Fruit fly (Drosophila melanogaster) whole organism, prepupa: ENCODE results near the gene CG31960.

Experiments used
- Blimp-1 ChIP-seq: fragments of 200-800 bp; sonication (Bioruptor generic); optimal IDR thresholded peaks from 3 replicates; lab custom pipeline; 2017; ENCODE audit warnings: missing biosample characterization, missing genetic modification characterization, mild to moderate bottlenecking, moderate library complexity, missing genetic modification reagents
- CG10631 ChIP-seq: fragments of 200-800 bp; sonication (Bioruptor generic); optimal IDR thresholded peaks from 2 replicates; lab custom pipeline; 2016; ENCODE audit warnings: missing biosample characterization, missing genetic modification characterization
- CG11762 ChIP-seq: fragments of 200-800 bp; sonication (Bioruptor generic); optimal IDR thresholded peaks from 3 replicates; lab custom pipeline; 2016; ENCODE audit warnings: missing biosample characterization, missing genetic modification characterization; ENCODE audit not compliant: insufficient read depth
- CG11902 ChIP-seq: fragments of 200-800 bp; sonication (Bioruptor generic); optimal IDR thresholded peaks from 3 replicates; lab custom pipeline; 2016; ENCODE audit warnings: missing biosample characterization, missing genetic modification characterization
- CG15336 ChIP-seq: fragments of 200-800 bp; sonication (Bioruptor generic); IDR thresholded peaks from 2 replicates; pipeline ENCODE4 v1.3.6; 2022; ENCODE audit warnings: missing biosample characterization, missing genetic modification characterization
- CG1621 ChIP-seq: fragments of 200-800 bp; sonication (Bioruptor generic); optimal IDR thresholded peaks from 3 replicates; lab custom pipeline; 2018; ENCODE audit warnings: missing biosample characterization, mild to moderate bottlenecking, missing genetic modification characterization
- CG3032 ChIP-seq: fragments of 200-800 bp; optimal IDR thresholded peaks from 2 replicates; lab custom pipeline; 2019; ENCODE audit warnings: missing biosample characterization, mild to moderate bottlenecking, missing genetic modification characterization, moderate library complexity
- CG31627 ChIP-seq: fragments of 200-800 bp; sonication (Bioruptor generic); optimal IDR thresholded peaks from 3 replicates; lab custom pipeline; 2016; ENCODE audit warnings: missing biosample characterization, missing genetic modification characterization
- CG32006 ChIP-seq: fragments of 200-800 bp; sonication (Bioruptor generic); optimal IDR thresholded peaks from 3 replicates; lab custom pipeline; 2017; ENCODE audit warnings: missing biosample characterization, mild to moderate bottlenecking, missing genetic modification characterization
- CG34406 ChIP-seq: fragments of 200-800 bp; sonication (Bioruptor generic); optimal IDR thresholded peaks from 3 replicates; lab custom pipeline; 2016; ENCODE audit warnings: missing biosample characterization, missing genetic modification characterization
- CG3919 ChIP-seq: fragments of 200-800 bp; sonication (Bioruptor generic); optimal IDR thresholded peaks from 3 replicates; lab custom pipeline; 2016; ENCODE audit warnings: missing biosample characterization, missing genetic modification characterization
- CG4318 ChIP-seq: fragments of 200-800 bp; sonication (Bioruptor generic); optimal IDR thresholded peaks from 3 replicates; lab custom pipeline; 2017; ENCODE audit warnings: missing biosample characterization, mild to moderate bottlenecking, missing genetic modification characterization
- CG6163 ChIP-seq: fragments of 200-800 bp; sonication (Bioruptor generic); IDR thresholded peaks from 3 replicates; pipeline ENCODE4 v1.3.6; 2022; ENCODE audit warnings: missing biosample characterization, missing genetic modification characterization
- CG6276 ChIP-seq: fragments of 200-800 bp; sonication (Bioruptor generic); optimal IDR thresholded peaks from 2 replicates; lab custom pipeline; 2017; ENCODE audit warnings: missing biosample characterization, mild to moderate bottlenecking, missing genetic modification characterization
- CG6792 ChIP-seq: fragments of 200-800 bp; sonication (Bioruptor generic); optimal IDR thresholded peaks from 3 replicates; lab custom pipeline; 2016; ENCODE audit warnings: missing biosample characterization, missing genetic modification characterization
- CG6854 ChIP-seq: fragments of 200-800 bp; sonication (Bioruptor generic); optimal IDR thresholded peaks from 2 replicates; lab custom pipeline; 2017; ENCODE audit warnings: missing biosample characterization, mild to moderate bottlenecking, missing genetic modification characterization
- CG7368 ChIP-seq: fragments of 200-800 bp; sonication (Bioruptor generic); optimal IDR thresholded peaks from 3 replicates; lab custom pipeline; 2016; ENCODE audit warnings: missing biosample characterization, missing genetic modification characterization
- CG8119 ChIP-seq: fragments of 200-800 bp; sonication (Bioruptor generic); IDR thresholded peaks from 3 replicates; pipeline ENCODE4 v1.3.6; 2022; ENCODE audit warnings: missing biosample characterization, missing genetic modification characterization
- CG8319 ChIP-seq: fragments of 200-800 bp; sonication (Bioruptor generic); optimal IDR thresholded peaks from 3 replicates; lab custom pipeline; 2016; ENCODE audit warnings: missing biosample characterization, missing genetic modification characterization
- CG8632 ChIP-seq: fragments of 200-800 bp; sonication (Bioruptor generic); optimal IDR thresholded peaks from 3 replicates; lab custom pipeline; 2016; ENCODE audit warnings: missing biosample characterization, missing genetic modification characterization
- Eip75B ChIP-seq: fragments of 200-800 bp; sonication (Bioruptor generic); optimal IDR thresholded peaks from 3 replicates; lab custom pipeline; 2016; ENCODE audit warnings: missing biosample characterization, missing genetic modification characterization
- Eip93F ChIP-seq: fragments of 200-800 bp; sonication (Bioruptor generic); optimal IDR thresholded peaks from 2 replicates; lab custom pipeline; 2016; ENCODE audit warnings: missing biosample characterization, mild to moderate bottlenecking, missing genetic modification characterization
- Ets21C ChIP-seq: fragments of 200-800 bp; sonication (Bioruptor generic); optimal IDR thresholded peaks from 3 replicates; lab custom pipeline; 2016; ENCODE audit warnings: missing biosample characterization, missing genetic modification characterization
- Ets96B ChIP-seq: fragments of 200-800 bp; optimal IDR thresholded peaks from 2 replicates; lab custom pipeline; 2019; ENCODE audit warnings: missing biosample characterization, mild to moderate bottlenecking, missing genetic modification characterization, moderate library complexity
- Gug ChIP-seq: fragments of 200-800 bp; sonication (Bioruptor generic); IDR thresholded peaks from 2 replicates; pipeline ENCODE4 v1.3.6; 2022; ENCODE audit warnings: missing biosample characterization, missing genetic modification characterization
- Hr38 ChIP-seq: sonication (Bioruptor generic); optimal IDR thresholded peaks from 2 replicates; lab custom pipeline; 2016; ENCODE audit warnings: missing biosample characterization, missing genetic modification characterization
- Hr39 ChIP-seq: fragments of 200-800 bp; sonication (Bioruptor generic); optimal IDR thresholded peaks from 2 replicates; lab custom pipeline; 2016; ENCODE audit warnings: missing biosample characterization, missing genetic modification characterization
- Hr4 ChIP-seq: fragments of 200-800 bp; sonication (Bioruptor generic); optimal IDR thresholded peaks from 3 replicates; lab custom pipeline; 2016; ENCODE audit warnings: missing biosample characterization, missing genetic modification characterization
- Lpt ChIP-seq: fragments of 200-800 bp; sonication (Bioruptor generic); optimal IDR thresholded peaks from 3 replicates; lab custom pipeline; 2016; ENCODE audit warnings: missing biosample characterization, missing genetic modification characterization
- OdsH ChIP-seq: fragments of 200-800 bp; sonication (Bioruptor generic); optimal IDR thresholded peaks from 3 replicates; lab custom pipeline; 2016; ENCODE audit warnings: missing biosample characterization, missing genetic modification characterization
- Smox ChIP-seq: fragments of 200-800 bp; sonication (Bioruptor generic); optimal IDR thresholded peaks from 3 replicates; lab custom pipeline; 2016; ENCODE audit warnings: missing biosample characterization, missing genetic modification characterization
- Sox102F ChIP-seq: fragments of 200-800 bp; sonication (Bioruptor generic); optimal IDR thresholded peaks from 2 replicates; lab custom pipeline; 2016; ENCODE audit warnings: missing biosample characterization, mild to moderate bottlenecking, missing genetic modification characterization
- Sox14 ChIP-seq: fragments of 200-800 bp; sonication (Bioruptor generic); optimal IDR thresholded peaks from 3 replicates; lab custom pipeline; 2016; ENCODE audit warnings: missing biosample characterization, missing genetic modification characterization
- Sox15 ChIP-seq: fragments of 200-800 bp; sonication (Bioruptor generic); optimal IDR thresholded peaks from 3 replicates; lab custom pipeline; 2016; ENCODE audit warnings: missing biosample characterization, missing genetic modification characterization
- achi ChIP-seq: fragments of 200-800 bp; sonication (Bioruptor generic); optimal IDR thresholded peaks from 3 replicates; lab custom pipeline; 2016; ENCODE audit warnings: missing biosample characterization, missing genetic modification characterization
- acj6 ChIP-seq: fragments of 200-800 bp; sonication (Bioruptor generic); optimal IDR thresholded peaks from 3 replicates; lab custom pipeline; 2016; ENCODE audit warnings: missing biosample characterization, missing genetic modification characterization
- dac ChIP-seq: fragments of 200-800 bp; sonication (Bioruptor generic); optimal IDR thresholded peaks from 2 replicates; lab custom pipeline; 2017; ENCODE audit warnings: missing biosample characterization, mild to moderate bottlenecking, missing genetic modification characterization
- dsx ChIP-seq: fragments of 200-800 bp; optimal IDR thresholded peaks from 3 replicates; lab custom pipeline; 2019; ENCODE audit warnings: missing biosample characterization, mild to moderate bottlenecking, missing genetic modification characterization, moderate library complexity; ENCODE audit not compliant: poor library complexity, severe bottlenecking
- esn ChIP-seq: fragments of 200-800 bp; sonication (Bioruptor generic); optimal IDR thresholded peaks from 2 replicates; lab custom pipeline; 2016; ENCODE audit warnings: missing biosample characterization, mild to moderate bottlenecking, missing genetic modification characterization, moderate library complexity
- fd59A ChIP-seq: fragments of 200-800 bp; sonication (Bioruptor generic); optimal IDR thresholded peaks from 2 replicates; lab custom pipeline; 2017; ENCODE audit warnings: missing biosample characterization, mild to moderate bottlenecking, missing genetic modification characterization, missing genetic modification reagents
- fd85E ChIP-seq: fragments of 200-800 bp; sonication (Bioruptor generic); optimal IDR thresholded peaks from 3 replicates; lab custom pipeline; 2016; ENCODE audit warnings: missing biosample characterization, missing genetic modification characterization
- fkh ChIP-seq: fragments of 200-800 bp; sonication (Bioruptor generic); optimal IDR thresholded peaks from 3 replicates; lab custom pipeline; 2017; ENCODE audit warnings: missing biosample characterization, mild to moderate bottlenecking, missing genetic modification characterization, moderate library complexity
- lz ChIP-seq: fragments of 200-800 bp; sonication (Bioruptor generic); optimal IDR thresholded peaks from 3 replicates; lab custom pipeline; 2016; ENCODE audit warnings: missing biosample characterization, missing genetic modification characterization
- net ChIP-seq: fragments of 200-800 bp; sonication (Bioruptor generic); optimal IDR thresholded peaks from 3 replicates; lab custom pipeline; 2016; ENCODE audit warnings: missing biosample characterization, missing genetic modification characterization
- pdm3 ChIP-seq: fragments of 200-800 bp; sonication (Bioruptor generic); optimal IDR thresholded peaks from 3 replicates; lab custom pipeline; 2016; ENCODE audit warnings: missing biosample characterization, missing genetic modification characterization
- salr ChIP-seq, 2 experiments: fragments of 200-800 bp; sonication (Bioruptor generic); optimal IDR thresholded peaks; 3 replicates each; lab custom pipeline; 2016 to 2018; ENCODE audit warnings: missing biosample characterization in 2 of 2, missing genetic modification characterization in 2 of 2, mild to moderate bottlenecking in 1 of 2
- spab ChIP-seq: fragments of 200-800 bp; sonication (Bioruptor generic); optimal IDR thresholded peaks from 2 replicates; lab custom pipeline; 2017; ENCODE audit warnings: missing biosample characterization, mild to moderate bottlenecking, missing genetic modification characterization, missing genetic modification reagents
- ss ChIP-seq, 2 experiments: fragments of 200-800 bp; sonication (Bioruptor generic); optimal IDR thresholded peaks; 2 replicates in 1 of 2; 3 replicates in 1 of 2; lab custom pipeline; 2017 to 2018; ENCODE audit warnings: mild to moderate bottlenecking in 2 of 2, missing biosample characterization in 2 of 2, missing genetic modification characterization in 2 of 2, moderate library complexity in 1 of 2
- svp ChIP-seq: fragments of 200-800 bp; sonication (Bioruptor generic); peaks from one replicate; lab custom pipeline; 2016; ENCODE audit warnings: missing biosample characterization, missing genetic modification characterization
- topi ChIP-seq: fragments of 200-800 bp; sonication (Bioruptor generic); optimal IDR thresholded peaks from 3 replicates; lab custom pipeline; 2016; ENCODE audit warnings: missing biosample characterization, missing genetic modification characterization
- vri ChIP-seq: fragments of 200-800 bp; sonication (Bioruptor generic); optimal IDR thresholded peaks from 3 replicates; lab custom pipeline; 2016; ENCODE audit warnings: missing biosample characterization, mild to moderate bottlenecking, missing genetic modification characterization

Gene CG31960

dm6 chr2L:3789290-3790067 lies 4.7 kb downstream of the CG31960 start:
- TF ChIP-seq topi (GFP tag; lab: Kevin White, UChicago), result no peak
- no peak for TF ChIP-seq Lpt (GFP tag; lab: Kevin White, UChicago)
- TF ChIP-seq achi (GFP tag; lab: Kevin White, UChicago), result peak; percentile 66
- peak; percentile 73 for TF ChIP-seq OdsH (GFP tag; lab: Kevin White, UChicago)
- no peak for TF ChIP-seq salr (GFP tag; optimal IDR thresholded peaks at IDR 0.05; lab: Kevin White, UChicago)
- TF ChIP-seq Sox14 (GFP tag; lab: Kevin White, UChicago), result peak; percentile 9
- peak; percentile 7 for TF ChIP-seq Sox15
- TF ChIP-seq CG32006, result peak; percentile 85
- TF ChIP-seq fkh (GFP tag; lab: Kevin White, UChicago), result peak; percentile 79
- no peak for TF ChIP-seq dsx (GFP tag; lab: Kevin White, UChicago)
- TF ChIP-seq CG8319 (GFP tag; lab: Kevin White, UChicago), result peak; percentile 31
- peak; percentile 84 for TF ChIP-seq CG8119 (GFP tag; lab: Robert Waterston, UW)
- TF ChIP-seq Gug (GFP tag; lab: Robert Waterston, UW), result peak; percentile 54; the same call in 1 of the 2 replicates
- TF ChIP-seq CG3919 (GFP tag; lab: Kevin White, UChicago), result no peak
- no peak for TF ChIP-seq CG6276 (GFP tag; lab: Kevin White, UChicago)
- peak; percentile 59 for TF ChIP-seq CG34406 (GFP tag; lab: Kevin White, UChicago)
- TF ChIP-seq CG7368 (GFP tag; lab: Kevin White, UChicago), result peak; percentile 43
- peak; percentile 64 for TF ChIP-seq CG10631
- TF ChIP-seq Hr4 (GFP tag; lab: Kevin White, UChicago), result no peak
- TF ChIP-seq acj6 (GFP tag; lab: Kevin White, UChicago), result peak; percentile 73
- peak; percentile 25 for TF ChIP-seq Sox102F (GFP tag; lab: Kevin White, UChicago)
- TF ChIP-seq Eip93F (GFP tag; lab: Kevin White, UChicago), result no peak
- peak; percentile 51 for TF ChIP-seq lz (GFP tag; lab: Kevin White, UChicago)
- TF ChIP-seq CG15336, result peak; percentile 81
- peak; percentile 22 for TF ChIP-seq dac (GFP tag; lab: Kevin White, UChicago)
- peak; percentile 34 for TF ChIP-seq Ets96B (tag; lab: Kevin White, UChicago)
- no peak for TF ChIP-seq CG1621 (tag; lab: Kevin White, UChicago)
- peak; percentile 12 for TF ChIP-seq net (GFP tag; lab: Kevin White, UChicago)
- peak; percentile 34 for TF ChIP-seq Blimp-1 (GFP tag; lab: Kevin White, UChicago)
- no peak for TF ChIP-seq CG11902
- TF ChIP-seq CG4318 (GFP tag; lab: Kevin White, UChicago), result peak; percentile 56
- TF ChIP-seq Eip75B, result no peak
- TF ChIP-seq pdm3 (GFP tag; lab: Kevin White, UChicago), result no peak
- TF ChIP-seq spab (GFP tag; lab: Kevin White, UChicago), result no peak
- TF ChIP-seq svp (GFP tag; lab: Kevin White, UChicago), result peak; percentile 69
- peak in 1 of 2 experiments; percentile 29 for TF ChIP-seq ss (GFP tag; optimal IDR thresholded peaks at IDR 0.05; lab: Kevin White, UChicago)
- peak; percentile 30 for TF ChIP-seq vri (GFP tag; lab: Kevin White, UChicago)
- TF ChIP-seq fd85E, result no peak
- TF ChIP-seq CG8632 (GFP tag; lab: Kevin White, UChicago), result peak; percentile 62
- TF ChIP-seq CG6792, result peak; percentile 55
- TF ChIP-seq CG3032 (tag; lab: Kevin White, UChicago), result peak; percentile 6
- TF ChIP-seq Ets21C (GFP tag; lab: Kevin White, UChicago), result no peak
- TF ChIP-seq Hr39 (GFP tag; lab: Kevin White, UChicago), result no peak
- no peak for TF ChIP-seq CG6854 (GFP tag; lab: Kevin White, UChicago)
- peak; percentile 27 for TF ChIP-seq CG31627
- peak; percentile 13 for TF ChIP-seq CG11762 (GFP tag; lab: Kevin White, UChicago)
- no peak for TF ChIP-seq Hr38 (GFP tag; lab: Kevin White, UChicago)
- TF ChIP-seq Smox (GFP tag; lab: Kevin White, UChicago), result no peak
- TF ChIP-seq esn (GFP tag; lab: Kevin White, UChicago), result peak; percentile 76
- peak; percentile 70; the same call in 2 of the 3 replicates for TF ChIP-seq CG6163 (GFP tag; lab: Robert Waterston, UW)
- TF ChIP-seq fd59A (GFP tag; lab: Kevin White, UChicago), result no peak
